Worm (Caenorhabditis elegans): ENCODE results near the gene nas-4.
A peak's percentile ranks its signal among the peaks of the same experiment; 100 is the strongest.

Gene nas-4

DNA sequence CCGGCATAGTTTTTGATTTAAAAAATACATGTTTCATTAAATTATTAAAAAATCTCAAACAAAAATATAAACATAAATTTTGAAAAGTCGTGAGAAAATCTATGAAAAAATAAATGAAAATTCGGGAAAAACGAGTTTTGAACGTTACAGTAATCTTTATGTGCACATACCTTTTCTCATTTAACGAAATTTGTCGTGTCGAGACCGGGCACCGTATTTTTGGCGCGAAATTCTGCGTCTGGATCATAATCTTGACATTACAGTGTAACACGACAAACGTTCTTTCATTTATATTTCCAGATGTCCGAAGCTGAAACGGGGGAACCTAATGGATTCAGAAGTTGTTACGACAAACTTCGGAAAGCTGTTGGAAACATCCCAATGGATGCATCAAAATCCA lies 25.9 kb downstream of the nas-4 start, which contains the start of gene C16A3.2:
Gene C16A3.2 (plus strand): TSS at position 301 of the 400 bp plus-strand sequence.
- TF ChIP-seq eor-1 (tag; optimal IDR thresholded peaks at IDR 0.05) (no peak), ceh-28 (tag; optimal IDR thresholded peaks at IDR 0.05) (no peak)

DNA sequence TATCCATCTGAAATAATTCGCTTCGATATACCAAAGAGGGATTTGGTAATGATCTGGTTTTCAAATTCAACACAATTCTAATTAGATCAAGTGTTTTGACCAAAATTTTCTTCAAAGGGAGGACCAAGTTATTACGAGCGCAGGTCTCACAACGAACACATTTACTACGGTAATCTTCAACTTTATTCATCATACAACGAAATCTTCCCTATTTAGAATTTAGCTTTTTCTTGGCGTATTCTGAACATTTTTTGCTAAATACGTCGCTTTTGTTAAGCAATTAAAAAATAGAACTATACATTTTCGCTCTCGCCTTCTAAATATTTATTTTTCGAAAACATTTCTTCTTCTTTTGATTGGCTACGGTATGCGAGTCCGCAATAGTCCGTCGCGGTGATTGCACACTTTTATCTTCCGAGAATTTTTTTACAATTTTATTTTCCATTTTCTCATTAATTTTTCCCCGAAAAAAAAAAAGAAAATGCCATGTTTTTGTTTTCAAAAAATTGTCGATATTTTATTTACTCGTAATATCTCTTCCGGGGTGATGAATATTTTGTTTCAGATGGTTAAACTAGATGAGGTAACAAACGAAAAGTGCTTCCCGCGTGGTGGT lies 32.4 kb downstream of the nas-4 start, which contains the start of gene let-716:
Gene let-716 (plus strand): TSS at position 566 of the 616 bp plus-strand sequence.
- peak; percentile 24 for TF ChIP-seq lin-15B (tag; optimal IDR thresholded peaks at IDR 0.05)
- TF ChIP-seq hmg-11 (tag; optimal IDR thresholded peaks at IDR 0.05), result no peak
- peak; percentile 7 for TF ChIP-seq elt-2 (tag; optimal IDR thresholded peaks at IDR 0.05)
- TF ChIP-seq nhr-23 (tag; optimal IDR thresholded peaks at IDR 0.05), result peak; percentile 22

DNA sequence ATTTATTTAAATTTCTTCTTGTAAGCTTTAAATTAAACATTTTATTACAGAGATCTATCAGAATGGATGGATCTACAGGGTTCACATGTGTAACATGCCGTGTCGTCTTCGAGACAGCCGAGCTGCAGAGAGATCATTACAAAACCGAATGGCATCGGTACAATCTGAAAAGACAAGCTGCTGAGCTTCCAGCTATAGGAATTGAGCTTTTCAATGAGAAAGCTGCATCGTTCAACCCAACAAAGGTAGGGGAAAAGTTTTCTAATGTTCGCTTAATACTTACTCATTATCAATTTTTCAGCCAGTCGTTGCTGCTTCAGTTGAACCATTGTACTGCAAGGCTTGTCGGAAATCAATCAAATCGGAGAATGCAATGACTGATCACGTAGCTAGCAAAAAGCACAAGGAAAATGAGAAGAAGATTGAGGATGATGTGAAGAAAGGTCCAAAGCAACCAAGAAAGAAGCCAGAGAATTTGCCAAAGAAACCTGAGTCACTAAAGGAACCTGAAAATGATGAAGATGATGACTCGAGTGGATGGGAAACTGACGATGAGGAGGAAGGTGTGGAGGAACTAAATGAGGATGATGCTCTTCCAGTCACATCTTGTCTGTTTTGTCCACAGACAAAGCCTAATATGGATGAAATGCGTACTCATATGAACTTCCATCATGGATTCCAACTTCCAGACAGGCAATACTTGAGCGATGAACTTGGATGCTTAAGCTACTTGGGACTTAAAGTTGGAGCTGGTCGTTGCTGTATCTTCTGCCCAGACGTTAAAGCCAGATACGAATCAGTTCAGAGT lies 33.7 kb downstream of the nas-4 start, which contains the start of gene znf-622:
Gene znf-622 (plus strand): TSS at position 51 of the 808 bp plus-strand sequence.
- TF ChIP-seq daf-12 (tag; optimal IDR thresholded peaks at IDR 0.05), result no peak
- TF ChIP-seq nhr-25 (tag; optimal IDR thresholded peaks at IDR 0.05), result no peak
- no peak for TF ChIP-seq elt-3 (tag; optimal IDR thresholded peaks at IDR 0.05)
- TF ChIP-seq nhr-12 (tag; optimal IDR thresholded peaks at IDR 0.05), result no peak
- TF ChIP-seq fos-1 (tag; optimal IDR thresholded peaks at IDR 0.05), result no peak
- no peak for TF ChIP-seq eor-1 (tag; optimal IDR thresholded peaks at IDR 0.05)

DNA sequence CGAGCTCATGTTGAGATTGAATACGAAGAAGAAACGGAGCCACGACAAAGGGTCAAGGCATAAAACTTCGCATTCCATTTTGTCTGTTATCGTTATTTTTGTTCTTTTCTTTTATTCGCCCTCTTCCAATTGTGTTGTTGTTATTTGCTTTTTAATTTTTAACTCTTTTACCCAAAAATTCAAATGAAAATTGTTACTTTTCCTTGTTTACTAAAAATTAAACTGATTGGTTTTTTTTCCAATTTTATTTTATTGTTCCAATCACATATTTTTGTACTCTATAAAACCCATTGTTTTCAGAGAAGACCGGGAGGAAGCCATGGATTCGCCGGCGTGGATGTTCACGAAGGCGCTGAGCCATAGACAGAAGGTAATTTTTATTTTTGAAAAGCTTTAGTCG lies 35.0 kb downstream of the nas-4 start, which contains the start of gene C16A3.5:
Gene C16A3.5 (plus strand): TSS at position 301 of the 400 bp plus-strand sequence.
- TF ChIP-seq ceh-28 (tag; optimal IDR thresholded peaks at IDR 0.05) (no peak), snpc-4 (tag; optimal IDR thresholded peaks at IDR 0.05) (no peak), fkh-2 (tag; optimal IDR thresholded peaks at IDR 0.05) (no peak), tbx-2 (tag; optimal IDR thresholded peaks at IDR 0.05) (no peak), eor-1 (tag; optimal IDR thresholded peaks at IDR 0.05) (no peak), nhr-23 (tag; optimal IDR thresholded peaks at IDR 0.05) (no peak), unc-39 (tag; optimal IDR thresholded peaks at IDR 0.05) (no peak), nhr-43 (tag; optimal IDR thresholded peaks at IDR 0.05; ENCODE audit: poor library complexity, severe bottlenecking) (no peak), fkh-10 (GFP tag; optimal IDR thresholded peaks at IDR 0.05) (no peak), ztf-11 (tag; optimal IDR thresholded peaks at IDR 0.05) (no peak), elt-2 (tag; optimal IDR thresholded peaks at IDR 0.05) (no peak)

DNA sequence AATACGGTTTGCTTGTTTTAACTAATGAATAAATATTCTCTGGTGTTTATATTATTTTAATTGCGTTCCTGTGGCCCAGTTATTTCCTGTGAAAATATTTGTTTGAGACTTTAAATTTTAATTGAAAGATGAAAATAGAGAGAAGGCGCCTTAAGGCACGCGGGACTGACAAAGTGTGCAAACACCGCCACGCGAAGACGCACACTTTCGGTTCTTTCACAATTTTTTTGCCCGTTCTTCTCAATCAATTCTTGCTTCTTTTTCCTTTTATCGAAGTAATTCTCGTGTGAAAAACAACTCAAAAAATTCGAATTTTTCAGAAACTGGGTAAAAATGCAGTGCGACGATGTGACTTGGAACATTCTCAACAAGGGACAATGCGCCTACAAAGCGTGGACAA lies 36.3 kb downstream of the nas-4 start, which contains the start of gene C16A3.6:
Gene C16A3.6 (plus strand): TSS at position 84 of the 400 bp plus-strand sequence.
- no peak for TF ChIP-seq jun-1 (tag; optimal IDR thresholded peaks at IDR 0.05)
- TF ChIP-seq lin-15B (tag; optimal IDR thresholded peaks at IDR 0.05), result no peak
- TF ChIP-seq unc-62 (GFP tag; optimal IDR thresholded peaks at IDR 0.05), result no peak
- no peak for TF ChIP-seq unc-39 (tag; optimal IDR thresholded peaks at IDR 0.05)
- peak; percentile 14 for TF ChIP-seq elt-2 (tag; optimal IDR thresholded peaks at IDR 0.05)
- TF ChIP-seq lin-39 (tag; optimal IDR thresholded peaks at IDR 0.05), result no peak
- peak; percentile 37 for TF ChIP-seq nfya-1 (tag; optimal IDR thresholded peaks at IDR 0.05; ENCODE audit: insufficient read depth)
- TF ChIP-seq pha-4 (tag; optimal IDR thresholded peaks at IDR 0.05), result peak; percentile 40
- TF ChIP-seq ama-1 (optimal IDR thresholded peaks at IDR 0.05), result peak; percentile 75
- no peak for TF ChIP-seq eor-1 (tag; optimal IDR thresholded peaks at IDR 0.05)
- peak; percentile 11 for TF ChIP-seq nhr-23 (tag; optimal IDR thresholded peaks at IDR 0.05)
- no peak for TF ChIP-seq pqm-1 (tag; optimal IDR thresholded peaks at IDR 0.05)
- TF ChIP-seq ceh-16 (tag; optimal IDR thresholded peaks at IDR 0.05), result no peak
- TF ChIP-seq nhr-12 (tag; optimal IDR thresholded peaks at IDR 0.05), result no peak
- TF ChIP-seq fos-1 (tag; optimal IDR thresholded peaks at IDR 0.05), result no peak
- no peak for TF ChIP-seq nhr-28 (tag; optimal IDR thresholded peaks at IDR 0.05)
- TF ChIP-seq hmg-11 (tag; optimal IDR thresholded peaks at IDR 0.05), result peak; percentile 32
- no peak for TF ChIP-seq nhr-67 (tag; optimal IDR thresholded peaks at IDR 0.05)
- TF ChIP-seq tbx-2 (tag; optimal IDR thresholded peaks at IDR 0.05), result no peak

DNA sequence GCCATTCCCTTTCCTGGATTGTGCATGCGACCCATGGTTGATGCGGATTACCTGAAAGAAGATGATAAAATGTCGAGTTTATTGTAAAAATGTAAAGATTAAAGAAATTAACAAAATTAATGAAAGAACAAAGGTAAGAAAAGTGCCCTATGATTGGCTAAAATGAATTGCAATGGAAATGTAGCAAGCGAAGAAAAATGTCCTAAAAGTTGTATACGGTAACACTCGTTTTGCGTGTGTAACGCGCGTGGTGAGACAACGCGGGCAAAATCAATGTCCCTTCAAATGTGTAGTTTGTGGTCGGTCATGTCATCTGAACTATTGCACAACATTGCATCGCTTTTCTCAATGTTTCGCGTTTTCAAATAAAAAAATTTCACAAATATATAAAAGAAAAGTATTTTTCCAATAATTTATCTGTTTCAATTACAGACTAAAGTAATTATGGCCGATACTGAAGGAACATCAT lies 40.5 kb downstream of the nas-4 start, which contains the start of the genes rps-13 and nfx-1:
Gene rps-13 (minus strand): TSS at position 51 of the 469 bp plus-strand sequence.
Gene nfx-1 (plus strand): TSS at position 433 of the 469 bp plus-strand sequence.
- TF ChIP-seq nhr-12 (tag; optimal IDR thresholded peaks at IDR 0.05), result no peak
- peak; percentile 78 for TF ChIP-seq nhr-43 (tag; optimal IDR thresholded peaks at IDR 0.05; ENCODE audit: poor library complexity, severe bottlenecking)
- peak; percentile 73 for TF ChIP-seq skn-1 (tag; optimal IDR thresholded peaks at IDR 0.05)
- no peak for TF ChIP-seq fos-1 (tag; optimal IDR thresholded peaks at IDR 0.05)
- no peak for TF ChIP-seq unc-62 (GFP tag; optimal IDR thresholded peaks at IDR 0.05)
- peak; percentile 97 for TF ChIP-seq nfya-1 (tag; optimal IDR thresholded peaks at IDR 0.05; ENCODE audit: insufficient read depth)
- TF ChIP-seq ceh-9 (tag; optimal IDR thresholded peaks at IDR 0.05), result no peak
- peak; percentile 58 for TF ChIP-seq egl-5 (tag; optimal IDR thresholded peaks at IDR 0.05)
- no peak for TF ChIP-seq jun-1 (tag; optimal IDR thresholded peaks at IDR 0.05)
- peak; percentile 50 for TF ChIP-seq ceh-28 (tag; optimal IDR thresholded peaks at IDR 0.05)
- TF ChIP-seq mdl-1 (tag; optimal IDR thresholded peaks at IDR 0.05), result no peak
- no peak for TF ChIP-seq ceh-16 (tag; optimal IDR thresholded peaks at IDR 0.05)
- TF ChIP-seq hmg-11 (tag; optimal IDR thresholded peaks at IDR 0.05), result peak; percentile 52
- no peak for TF ChIP-seq unc-39 (tag; optimal IDR thresholded peaks at IDR 0.05)
- TF ChIP-seq tbx-2 (tag; optimal IDR thresholded peaks at IDR 0.05), result no peak
- no peak for TF ChIP-seq egl-27 (tag; optimal IDR thresholded peaks at IDR 0.05)
- no peak for TF ChIP-seq elt-1 (tag; optimal IDR thresholded peaks at IDR 0.05)
- TF ChIP-seq elt-2 (tag; optimal IDR thresholded peaks at IDR 0.05), result peak; percentile 51
- no peak for TF ChIP-seq zag-1 (tag; optimal IDR thresholded peaks at IDR 0.05)
- no peak for TF ChIP-seq ceh-82 (tag; optimal IDR thresholded peaks at IDR 0.05)
- TF ChIP-seq snpc-4 (tag; optimal IDR thresholded peaks at IDR 0.05), result no peak
- no peak for TF ChIP-seq ztf-11 (tag; optimal IDR thresholded peaks at IDR 0.05)
- peak; percentile 34 for TF ChIP-seq pqm-1 (tag; optimal IDR thresholded peaks at IDR 0.05)
- peak; percentile 92 for TF ChIP-seq nhr-23 (tag; optimal IDR thresholded peaks at IDR 0.05)
